Worm (Caenorhabditis elegans) whole organism, L2 larva: ENCODE measurements around the gene metl-18.

Source experiments
- C34F6.9 ChIP-seq: fragments of 150-350 bp; optimal IDR thresholded peaks from 2 replicates; lab custom pipeline; 2014; ENCODE audit warnings: missing biosample characterization, missing genetic modification characterization
- ceh-16 ChIP-seq: fragments of 150-350 bp; optimal IDR thresholded peaks from 2 replicates; lab custom pipeline; 2014; ENCODE audit warnings: missing biosample characterization, missing genetic modification characterization
- egl-27 ChIP-seq: sonication (generic microtip); optimal IDR thresholded peaks from 3 replicates; lab custom pipeline; 2017; ENCODE audit warnings: missing biosample characterization, missing genetic modification reagents, missing genetic modification characterization
- fos-1 ChIP-seq: fragments of 150-350 bp; optimal IDR thresholded peaks from 2 replicates; lab custom pipeline; 2014; ENCODE audit warnings: missing biosample characterization, missing genetic modification characterization
- lin-13 ChIP-seq: fragments of 150-350 bp; optimal IDR thresholded peaks from 2 replicates; lab custom pipeline; 2014; ENCODE audit warnings: missing biosample characterization, missing genetic modification reagents, missing genetic modification characterization
- nhr-21 ChIP-seq: fragments of 150-350 bp; optimal IDR thresholded peaks from 2 replicates; lab custom pipeline; 2014; ENCODE audit warnings: missing biosample characterization, missing genetic modification characterization
- zag-1 ChIP-seq: fragments of 150-350 bp; optimal IDR thresholded peaks from 2 replicates; lab custom pipeline; 2014; ENCODE audit warnings: missing biosample characterization, missing genetic modification characterization
- ztf-4 ChIP-seq: fragments of 150-350 bp; optimal IDR thresholded peaks from 2 replicates; lab custom pipeline; 2014; ENCODE audit warnings: missing biosample characterization, missing genetic modification characterization

DNA sequence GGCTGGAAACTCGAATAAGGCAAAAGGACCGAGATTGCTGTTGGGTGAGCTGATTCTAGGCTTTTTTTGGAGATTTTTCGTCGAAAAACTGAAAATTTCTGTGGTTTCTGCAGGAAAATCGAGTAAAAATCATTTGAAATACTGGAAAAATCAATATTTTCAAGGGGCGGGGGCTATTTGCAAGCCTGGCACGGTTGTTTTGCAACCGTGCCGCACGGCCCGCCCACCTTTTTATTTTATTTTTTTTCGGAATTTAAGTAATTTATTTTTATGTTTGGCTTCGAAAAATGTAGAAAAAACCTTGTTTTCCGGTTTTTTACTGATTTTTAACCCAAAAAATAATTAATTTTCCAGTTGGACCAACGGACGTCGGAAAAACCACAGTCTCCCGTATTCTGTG is 27.1 kb upstream of the metl-18 start:
- TF ChIP-seq fos-1 (no peak), zag-1 (tag; lab: Kevin White, UChicago) (no peak), egl-27 (tag; lab: Kevin White, UChicago) (no peak), ztf-4 (tag; lab: Kevin White, UChicago) (no peak), lin-13 (GFP tag; lab: Kevin White, UChicago) (no peak), nhr-21 (tag; lab: Kevin White, UChicago) (no peak), ceh-16 (tag; lab: Kevin White, UChicago) (no peak), C34F6.9 (no peak)
